Fruit fly (Drosophila melanogaster): ENCODE results near the gene Chsy.
A peak's percentile ranks its signal among the peaks of the same experiment; 100 is the strongest.

Chsy gene

dm6 chrX:15593477-15594229, at the start of gene Chsy:
Gene Chsy, minus strand, starts transcription at chrX:15593534.
- TF ChIP-seq psq (optimal IDR thresholded peaks at IDR 0.05) (no peak), usp (GFP tag; optimal IDR thresholded peaks at IDR 0.05) (no peak), CG8478 (optimal IDR thresholded peaks at IDR 0.05) (no peak), pan (optimal IDR thresholded peaks at IDR 0.05) (no peak), EcR (GFP tag; optimal IDR thresholded peaks at IDR 0.05) (no peak), Dll (optimal IDR thresholded peaks at IDR 0.05) (no peak)

- TF ChIP-seq Dll (optimal IDR thresholded peaks at IDR 0.05) = no peak
- TF ChIP-seq pan (optimal IDR thresholded peaks at IDR 0.05) = peak; percentile 58
These were observed 48.7 kb upstream of the Chsy start for dm6 chrX:15642056-15642455.

DNA sequence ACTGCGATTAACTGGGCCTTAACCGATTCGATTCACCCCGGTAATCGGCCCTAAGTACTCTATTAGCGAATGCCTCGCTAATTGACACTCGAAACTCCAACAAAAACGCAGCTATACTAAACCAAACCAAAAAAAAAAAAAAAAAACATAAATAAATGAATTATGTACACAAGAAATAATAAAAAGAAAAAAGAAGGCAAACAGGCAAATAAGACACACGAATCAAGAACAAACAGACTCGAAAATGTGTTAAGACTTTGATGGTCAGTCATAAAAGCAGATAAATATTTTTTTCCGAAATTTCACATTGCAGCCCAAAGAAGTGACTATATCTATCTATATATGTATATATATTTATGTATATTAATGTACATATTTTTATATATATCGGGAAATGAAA, 46.6 kb upstream of the Chsy start:
- TF ChIP-seq usp (GFP tag; optimal IDR thresholded peaks at IDR 0.05) = no peak
- TF ChIP-seq CG8478 (optimal IDR thresholded peaks at IDR 0.05) = no peak
- no peak for TF ChIP-seq EcR (GFP tag; optimal IDR thresholded peaks at IDR 0.05)
- no peak for TF ChIP-seq pan (optimal IDR thresholded peaks at IDR 0.05)
- no peak for TF ChIP-seq Dll (optimal IDR thresholded peaks at IDR 0.05)
- no peak for TF ChIP-seq psq (optimal IDR thresholded peaks at IDR 0.05)

- TF ChIP-seq EcR (GFP tag; optimal IDR thresholded peaks at IDR 0.05) (no peak), Dll (optimal IDR thresholded peaks at IDR 0.05) (no peak), usp (GFP tag; optimal IDR thresholded peaks at IDR 0.05) (no peak), pan (optimal IDR thresholded peaks at IDR 0.05) (no peak), psq (optimal IDR thresholded peaks at IDR 0.05) (no peak), CG8478 (optimal IDR thresholded peaks at IDR 0.05) (no peak)
These were observed 45.7 kb upstream of the Chsy start for dm6 chrX:15639017-15639416.

DNA sequence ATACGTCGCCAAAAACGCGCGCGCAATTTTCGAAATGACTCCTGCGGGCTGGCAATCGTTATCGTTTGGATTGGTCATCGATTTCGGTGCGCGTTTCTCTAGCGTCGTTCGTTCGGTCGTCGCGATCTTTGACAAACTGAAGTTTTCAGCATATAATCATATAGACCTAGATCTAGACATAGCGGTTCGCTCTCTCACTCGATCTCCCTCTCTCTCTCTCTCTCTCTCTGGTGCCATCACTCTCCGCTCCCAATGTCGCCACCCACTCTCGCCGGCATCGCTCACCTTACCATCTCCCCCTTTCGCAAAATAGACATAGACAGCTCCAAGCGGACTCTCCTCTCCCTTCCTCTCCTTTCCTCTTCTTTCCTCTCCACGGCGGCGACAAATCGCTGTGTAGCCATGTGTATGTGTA, 40.0 kb upstream of the Chsy start, which contains the start of gene sog:
Gene sog, minus strand, starts transcription at position 122 of the 415 bp plus-strand sequence.
- TF ChIP-seq Dll (optimal IDR thresholded peaks at IDR 0.05) (no peak), EcR (GFP tag; optimal IDR thresholded peaks at IDR 0.05) (no peak), pan (optimal IDR thresholded peaks at IDR 0.05) (no peak), CG8478 (optimal IDR thresholded peaks at IDR 0.05) (no peak), psq (optimal IDR thresholded peaks at IDR 0.05) (no peak)

DNA sequence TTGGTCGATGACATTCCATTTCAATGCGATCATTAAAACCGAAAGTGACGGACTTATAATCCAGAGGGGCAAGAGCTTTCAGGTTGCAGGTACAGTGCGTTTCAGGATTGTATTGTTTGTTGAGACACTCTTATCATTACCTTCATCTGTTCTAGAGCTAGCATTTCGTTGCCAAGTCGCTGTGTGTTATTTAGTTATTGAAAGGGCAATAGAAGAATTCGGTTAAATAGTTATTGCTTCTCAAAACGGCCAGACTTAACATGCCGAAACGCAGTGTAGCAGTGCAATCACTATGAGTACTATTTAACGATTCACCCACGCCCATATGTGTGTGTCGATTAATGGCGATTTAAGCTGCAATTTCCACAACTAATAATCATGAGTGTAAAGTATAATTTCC, 39.3 kb upstream of the Chsy start:
- TF ChIP-seq psq (optimal IDR thresholded peaks at IDR 0.05) = no peak
- no peak for TF ChIP-seq EcR (GFP tag; optimal IDR thresholded peaks at IDR 0.05)
- TF ChIP-seq pan (optimal IDR thresholded peaks at IDR 0.05) = no peak
- TF ChIP-seq Dll (optimal IDR thresholded peaks at IDR 0.05) = no peak
- TF ChIP-seq CG8478 (optimal IDR thresholded peaks at IDR 0.05) = no peak
- no peak for TF ChIP-seq usp (GFP tag; optimal IDR thresholded peaks at IDR 0.05)

- TF ChIP-seq EcR (GFP tag; optimal IDR thresholded peaks at IDR 0.05) (no peak), Dll (optimal IDR thresholded peaks at IDR 0.05) (no peak), CG8478 (optimal IDR thresholded peaks at IDR 0.05) (no peak), psq (optimal IDR thresholded peaks at IDR 0.05) (no peak), pan (optimal IDR thresholded peaks at IDR 0.05) (no peak)
These were observed 38.1 kb upstream of the Chsy start for dm6 chrX:15631465-15631864.

dm6 chrX:15630815-15631214, 37.5 kb upstream of the Chsy start:
- TF ChIP-seq usp (GFP tag; optimal IDR thresholded peaks at IDR 0.05) = no peak
- no peak for TF ChIP-seq CG8478 (optimal IDR thresholded peaks at IDR 0.05)
- TF ChIP-seq Dll (optimal IDR thresholded peaks at IDR 0.05) = no peak
- no peak for TF ChIP-seq EcR (GFP tag; optimal IDR thresholded peaks at IDR 0.05)
- TF ChIP-seq psq (optimal IDR thresholded peaks at IDR 0.05) = no peak
- no peak for TF ChIP-seq pan (optimal IDR thresholded peaks at IDR 0.05)

DNA sequence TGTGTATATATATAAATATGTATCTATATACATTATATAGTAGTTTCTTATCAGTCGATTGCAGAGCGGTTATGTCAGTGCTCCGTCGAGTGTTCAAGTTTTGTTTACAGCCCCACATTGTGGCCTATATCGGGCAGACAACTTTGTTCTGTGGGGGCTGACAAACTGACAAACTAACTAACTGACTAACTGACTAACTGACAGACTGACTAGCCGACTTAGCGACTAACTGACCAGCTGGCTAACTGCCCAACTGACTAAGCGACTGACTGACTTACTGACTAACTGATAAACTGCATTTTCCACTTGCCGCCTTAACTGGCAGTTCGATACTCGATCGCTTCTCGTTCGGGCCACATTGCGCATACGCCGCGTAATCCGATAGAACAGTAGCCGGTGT, 36.6 kb upstream of the Chsy start:
- TF ChIP-seq usp (GFP tag; optimal IDR thresholded peaks at IDR 0.05) (no peak), CG8478 (optimal IDR thresholded peaks at IDR 0.05) (no peak), EcR (GFP tag; optimal IDR thresholded peaks at IDR 0.05) (no peak), Dll (optimal IDR thresholded peaks at IDR 0.05) (no peak), pan (optimal IDR thresholded peaks at IDR 0.05) (no peak), psq (optimal IDR thresholded peaks at IDR 0.05) (no peak)

- no peak for TF ChIP-seq usp (GFP tag; optimal IDR thresholded peaks at IDR 0.05)
- TF ChIP-seq EcR (GFP tag; optimal IDR thresholded peaks at IDR 0.05) = no peak
- TF ChIP-seq psq (optimal IDR thresholded peaks at IDR 0.05) = no peak
- no peak for TF ChIP-seq pan (optimal IDR thresholded peaks at IDR 0.05)
- no peak for TF ChIP-seq Dll (optimal IDR thresholded peaks at IDR 0.05)
- TF ChIP-seq CG8478 (optimal IDR thresholded peaks at IDR 0.05) = no peak
These were observed 32.9 kb upstream of the Chsy start for dm6 chrX:15626279-15626678.

DNA sequence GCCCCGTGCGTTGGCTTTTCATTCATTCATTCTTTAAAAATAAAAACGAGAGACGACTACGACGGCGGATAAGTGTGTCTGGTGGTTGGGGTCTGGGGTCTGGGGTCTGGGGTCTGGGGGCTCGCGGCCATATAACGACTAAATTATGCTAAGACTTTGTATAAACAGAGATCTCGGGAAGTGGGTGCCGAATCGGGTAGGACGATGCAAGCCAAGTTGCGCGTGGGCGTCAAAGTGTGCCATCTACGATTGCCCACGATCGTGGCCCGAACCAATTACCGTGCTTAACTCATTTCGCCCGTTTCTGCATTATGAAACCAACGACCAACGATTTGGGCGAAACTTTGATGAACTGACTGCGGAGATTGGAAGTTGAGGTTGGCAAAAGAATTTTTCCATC, 30.5 kb upstream of the Chsy start:
- TF ChIP-seq Dll (optimal IDR thresholded peaks at IDR 0.05) (no peak), usp (GFP tag; optimal IDR thresholded peaks at IDR 0.05) (no peak), CG8478 (optimal IDR thresholded peaks at IDR 0.05) (no peak), EcR (GFP tag; optimal IDR thresholded peaks at IDR 0.05) (no peak), psq (optimal IDR thresholded peaks at IDR 0.05) (no peak), pan (optimal IDR thresholded peaks at IDR 0.05) (no peak)

DNA sequence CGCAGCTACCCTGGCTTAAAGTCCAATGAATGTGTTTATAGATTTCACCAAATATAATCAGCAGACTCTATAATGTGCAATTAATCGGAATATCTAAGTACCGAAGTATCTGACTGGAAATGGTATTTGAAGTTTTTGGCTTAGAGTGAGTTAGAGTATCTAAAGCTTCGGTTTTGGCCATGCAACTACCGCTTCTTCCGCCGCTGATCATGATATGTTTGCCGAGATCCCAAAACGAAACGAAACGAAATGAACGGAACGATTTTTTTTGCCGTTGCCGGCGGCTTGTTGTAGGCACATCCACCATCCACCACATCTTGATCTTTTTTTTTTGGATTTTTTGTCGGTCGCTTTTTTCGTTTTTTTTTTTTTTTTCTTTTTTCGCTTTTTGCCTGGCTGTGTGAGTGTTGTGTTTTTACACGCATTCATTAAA, 29.7 kb upstream of the Chsy start:
- TF ChIP-seq CG8478 (optimal IDR thresholded peaks at IDR 0.05) = no peak
- TF ChIP-seq EcR (GFP tag; optimal IDR thresholded peaks at IDR 0.05) = no peak
- TF ChIP-seq Dll (optimal IDR thresholded peaks at IDR 0.05) = no peak
- no peak for TF ChIP-seq psq (optimal IDR thresholded peaks at IDR 0.05)

Data from whole organism.